Fruit fly (Drosophila melanogaster) whole organism, prepupa: ENCODE results near the gene CG31068.

Source experiments
- CG11762 ChIP-seq: fragments of 200-800 bp; sonication (Bioruptor generic); optimal IDR thresholded peaks from 3 replicates; lab custom pipeline; 2016; ENCODE audit warnings: missing biosample characterization, missing genetic modification characterization; ENCODE audit not compliant: insufficient read depth
- CG15336 ChIP-seq: fragments of 200-800 bp; sonication (Bioruptor generic); IDR thresholded peaks from 2 replicates; pipeline ENCODE4 v1.3.6; 2022; ENCODE audit warnings: missing biosample characterization, missing genetic modification characterization
- CG1621 ChIP-seq: fragments of 200-800 bp; sonication (Bioruptor generic); optimal IDR thresholded peaks from 3 replicates; lab custom pipeline; 2018; ENCODE audit warnings: missing biosample characterization, mild to moderate bottlenecking, missing genetic modification characterization
- CG31627 ChIP-seq: fragments of 200-800 bp; sonication (Bioruptor generic); optimal IDR thresholded peaks from 3 replicates; lab custom pipeline; 2016; ENCODE audit warnings: missing biosample characterization, missing genetic modification characterization
- CG32006 ChIP-seq: fragments of 200-800 bp; sonication (Bioruptor generic); optimal IDR thresholded peaks from 3 replicates; lab custom pipeline; 2017; ENCODE audit warnings: missing biosample characterization, mild to moderate bottlenecking, missing genetic modification characterization
- CG6163 ChIP-seq: fragments of 200-800 bp; sonication (Bioruptor generic); IDR thresholded peaks from 3 replicates; pipeline ENCODE4 v1.3.6; 2022; ENCODE audit warnings: missing biosample characterization, missing genetic modification characterization
- CG6276 ChIP-seq: fragments of 200-800 bp; sonication (Bioruptor generic); optimal IDR thresholded peaks from 2 replicates; lab custom pipeline; 2017; ENCODE audit warnings: missing biosample characterization, mild to moderate bottlenecking, missing genetic modification characterization
- CG6792 ChIP-seq: fragments of 200-800 bp; sonication (Bioruptor generic); optimal IDR thresholded peaks from 3 replicates; lab custom pipeline; 2016; ENCODE audit warnings: missing biosample characterization, missing genetic modification characterization
- CG6808 ChIP-seq: fragments of 200-800 bp; sonication (Bioruptor generic); optimal IDR thresholded peaks from 3 replicates; lab custom pipeline; 2017; ENCODE audit warnings: missing biosample characterization, missing genetic modification characterization, mild to moderate bottlenecking, moderate library complexity, missing genetic modification reagents
- CG6854 ChIP-seq: fragments of 200-800 bp; sonication (Bioruptor generic); optimal IDR thresholded peaks from 2 replicates; lab custom pipeline; 2017; ENCODE audit warnings: missing biosample characterization, mild to moderate bottlenecking, missing genetic modification characterization
- CG7368 ChIP-seq: fragments of 200-800 bp; sonication (Bioruptor generic); optimal IDR thresholded peaks from 3 replicates; lab custom pipeline; 2016; ENCODE audit warnings: missing biosample characterization, missing genetic modification characterization
- CG8119 ChIP-seq: fragments of 200-800 bp; sonication (Bioruptor generic); IDR thresholded peaks from 3 replicates; pipeline ENCODE4 v1.3.6; 2022; ENCODE audit warnings: missing biosample characterization, missing genetic modification characterization
- Eip75B ChIP-seq: fragments of 200-800 bp; sonication (Bioruptor generic); optimal IDR thresholded peaks from 3 replicates; lab custom pipeline; 2016; ENCODE audit warnings: missing biosample characterization, missing genetic modification characterization
- Eip78C ChIP-seq: fragments of 200-800 bp; sonication (Bioruptor generic); peaks from one replicate; lab custom pipeline; 2016; ENCODE audit warnings: missing biosample characterization, missing genetic modification characterization
- Gug ChIP-seq: fragments of 200-800 bp; sonication (Bioruptor generic); IDR thresholded peaks from 2 replicates; pipeline ENCODE4 v1.3.6; 2022; ENCODE audit warnings: missing biosample characterization, missing genetic modification characterization
- Hr4 ChIP-seq: fragments of 200-800 bp; sonication (Bioruptor generic); optimal IDR thresholded peaks from 3 replicates; lab custom pipeline; 2016; ENCODE audit warnings: missing biosample characterization, missing genetic modification characterization
- Lpt ChIP-seq: fragments of 200-800 bp; sonication (Bioruptor generic); optimal IDR thresholded peaks from 3 replicates; lab custom pipeline; 2016; ENCODE audit warnings: missing biosample characterization, missing genetic modification characterization
- Met ChIP-seq: fragments of 200-800 bp; sonication (Bioruptor generic); optimal IDR thresholded peaks from 3 replicates; lab custom pipeline; 2016; ENCODE audit warnings: missing biosample characterization, missing genetic modification characterization
- OdsH ChIP-seq: fragments of 200-800 bp; sonication (Bioruptor generic); optimal IDR thresholded peaks from 3 replicates; lab custom pipeline; 2016; ENCODE audit warnings: missing biosample characterization, missing genetic modification characterization
- Sox14 ChIP-seq: fragments of 200-800 bp; sonication (Bioruptor generic); optimal IDR thresholded peaks from 3 replicates; lab custom pipeline; 2016; ENCODE audit warnings: missing biosample characterization, missing genetic modification characterization
- achi ChIP-seq: fragments of 200-800 bp; sonication (Bioruptor generic); optimal IDR thresholded peaks from 3 replicates; lab custom pipeline; 2016; ENCODE audit warnings: missing biosample characterization, missing genetic modification characterization
- acj6 ChIP-seq: fragments of 200-800 bp; sonication (Bioruptor generic); optimal IDR thresholded peaks from 3 replicates; lab custom pipeline; 2016; ENCODE audit warnings: missing biosample characterization, missing genetic modification characterization
- cyc ChIP-seq: fragments of 200-800 bp; sonication (Bioruptor generic); optimal IDR thresholded peaks from 3 replicates; lab custom pipeline; 2016; ENCODE audit warnings: missing biosample characterization, missing genetic modification characterization
- dsx ChIP-seq: fragments of 200-800 bp; optimal IDR thresholded peaks from 3 replicates; lab custom pipeline; 2019; ENCODE audit warnings: missing biosample characterization, mild to moderate bottlenecking, missing genetic modification characterization, moderate library complexity; ENCODE audit not compliant: poor library complexity, severe bottlenecking
- eg ChIP-seq: fragments of 200-800 bp; sonication (Bioruptor generic); IDR thresholded peaks from 3 replicates; pipeline ENCODE4 v1.3.6; 2022; ENCODE audit warnings: missing biosample characterization, missing genetic modification characterization
- fd85E ChIP-seq: fragments of 200-800 bp; sonication (Bioruptor generic); optimal IDR thresholded peaks from 3 replicates; lab custom pipeline; 2016; ENCODE audit warnings: missing biosample characterization, missing genetic modification characterization
- fkh ChIP-seq: fragments of 200-800 bp; sonication (Bioruptor generic); optimal IDR thresholded peaks from 3 replicates; lab custom pipeline; 2017; ENCODE audit warnings: missing biosample characterization, mild to moderate bottlenecking, missing genetic modification characterization, moderate library complexity
- pdm3 ChIP-seq: fragments of 200-800 bp; sonication (Bioruptor generic); optimal IDR thresholded peaks from 3 replicates; lab custom pipeline; 2016; ENCODE audit warnings: missing biosample characterization, missing genetic modification characterization
- spab ChIP-seq: fragments of 200-800 bp; sonication (Bioruptor generic); optimal IDR thresholded peaks from 2 replicates; lab custom pipeline; 2017; ENCODE audit warnings: missing biosample characterization, mild to moderate bottlenecking, missing genetic modification characterization, missing genetic modification reagents
- svp ChIP-seq: fragments of 200-800 bp; sonication (Bioruptor generic); peaks from one replicate; lab custom pipeline; 2016; ENCODE audit warnings: missing biosample characterization, missing genetic modification characterization
- topi ChIP-seq: fragments of 200-800 bp; sonication (Bioruptor generic); optimal IDR thresholded peaks from 3 replicates; lab custom pipeline; 2016; ENCODE audit warnings: missing biosample characterization, missing genetic modification characterization
- vri ChIP-seq: fragments of 200-800 bp; sonication (Bioruptor generic); optimal IDR thresholded peaks from 3 replicates; lab custom pipeline; 2016; ENCODE audit warnings: missing biosample characterization, mild to moderate bottlenecking, missing genetic modification characterization

The CG31068 gene

DNA sequence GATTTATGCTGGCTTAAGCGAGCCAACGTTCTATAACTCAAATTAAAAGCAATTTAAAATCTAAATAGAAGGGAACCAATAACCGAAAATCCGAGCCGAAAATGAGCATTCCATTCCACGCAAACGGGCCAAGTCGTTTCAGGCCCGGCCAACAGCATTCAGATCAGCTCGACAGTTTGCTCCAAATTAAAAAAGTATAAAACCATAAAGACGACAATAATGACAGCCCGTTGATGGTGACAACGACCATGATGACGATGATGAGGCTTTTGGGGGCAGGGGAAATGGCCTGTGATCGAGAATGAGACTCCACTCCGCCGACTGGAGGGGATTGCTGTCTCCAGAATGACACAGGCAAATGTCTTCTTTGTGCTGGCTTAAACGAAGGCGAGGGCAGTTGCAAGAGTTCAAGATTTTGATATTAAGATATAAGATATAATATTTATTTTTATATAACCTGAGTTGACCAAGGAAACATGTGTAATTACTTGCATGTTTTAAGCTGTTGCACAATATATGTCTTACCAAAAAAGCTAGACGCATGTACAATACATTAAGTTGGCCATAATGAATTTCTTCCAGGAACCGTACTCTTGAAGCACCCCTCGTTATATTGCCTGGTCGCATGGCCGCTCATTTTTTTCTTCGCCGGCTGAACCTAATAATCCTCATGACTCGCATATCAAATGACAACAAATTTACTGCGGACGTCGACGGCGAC is 28.6 kb upstream of the CG31068 start (continued):
- TF ChIP-seq CG7368 (GFP tag; lab: Kevin White, UChicago) (no peak), CG11762 (GFP tag; lab: Kevin White, UChicago) (peak; percentile 23), achi (GFP tag; lab: Kevin White, UChicago) (peak; percentile 41), Met (GFP tag; lab: Kevin White, UChicago) (peak; percentile 32), Eip75B (GFP tag; lab: Kevin White, UChicago) (no peak), CG8119 (GFP tag; lab: Robert Waterston, UW) (0 out of 3 replicates have a peak, but pooled peaks have one; percentile 21), Sox14 (GFP tag; lab: Kevin White, UChicago) (no peak), cyc (GFP tag; lab: Kevin White, UChicago) (peak; percentile 32), CG6808 (GFP tag; lab: Kevin White, UChicago) (peak; percentile 55), CG31627 (GFP tag; lab: Kevin White, UChicago) (no peak), Lpt (GFP tag; lab: Kevin White, UChicago) (no peak), CG6792 (GFP tag; lab: Kevin White, UChicago) (no peak), CG6854 (peak; percentile 20), topi (GFP tag; lab: Kevin White, UChicago) (peak; percentile 30)

DNA sequence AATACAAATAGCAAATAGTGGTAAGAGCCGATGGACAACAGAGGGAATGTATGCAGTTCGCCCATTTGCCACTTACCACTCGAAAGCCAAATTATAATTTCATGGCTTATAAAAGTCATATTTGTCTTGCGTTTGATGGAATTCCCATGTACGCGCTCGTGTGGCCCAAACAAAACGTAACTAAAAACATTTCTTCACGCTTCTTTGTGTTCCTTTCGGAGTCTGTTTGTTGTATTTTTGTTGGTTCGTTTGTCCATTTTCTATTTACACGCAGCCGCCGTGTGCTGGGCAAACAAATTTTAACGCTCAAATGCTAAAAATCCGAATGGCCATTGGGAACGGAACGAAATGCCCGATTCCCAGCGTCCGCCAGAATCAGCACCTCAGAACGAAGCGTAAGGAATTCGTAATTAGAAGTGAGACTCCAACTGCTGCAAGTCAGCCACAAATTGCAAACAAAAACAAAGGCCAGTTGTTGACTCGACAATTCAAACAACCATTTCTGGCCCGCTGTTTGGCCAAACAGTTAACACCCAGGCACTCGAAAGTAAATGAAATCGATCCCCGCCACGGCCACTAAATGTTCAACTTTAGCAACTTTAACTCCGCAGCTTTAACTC is 24.7 kb upstream of the CG31068 start:
- TF ChIP-seq CG1621 (tag; lab: Kevin White, UChicago): no peak
- peak; percentile 78 for TF ChIP-seq fkh (GFP tag; lab: Kevin White, UChicago)

DNA sequence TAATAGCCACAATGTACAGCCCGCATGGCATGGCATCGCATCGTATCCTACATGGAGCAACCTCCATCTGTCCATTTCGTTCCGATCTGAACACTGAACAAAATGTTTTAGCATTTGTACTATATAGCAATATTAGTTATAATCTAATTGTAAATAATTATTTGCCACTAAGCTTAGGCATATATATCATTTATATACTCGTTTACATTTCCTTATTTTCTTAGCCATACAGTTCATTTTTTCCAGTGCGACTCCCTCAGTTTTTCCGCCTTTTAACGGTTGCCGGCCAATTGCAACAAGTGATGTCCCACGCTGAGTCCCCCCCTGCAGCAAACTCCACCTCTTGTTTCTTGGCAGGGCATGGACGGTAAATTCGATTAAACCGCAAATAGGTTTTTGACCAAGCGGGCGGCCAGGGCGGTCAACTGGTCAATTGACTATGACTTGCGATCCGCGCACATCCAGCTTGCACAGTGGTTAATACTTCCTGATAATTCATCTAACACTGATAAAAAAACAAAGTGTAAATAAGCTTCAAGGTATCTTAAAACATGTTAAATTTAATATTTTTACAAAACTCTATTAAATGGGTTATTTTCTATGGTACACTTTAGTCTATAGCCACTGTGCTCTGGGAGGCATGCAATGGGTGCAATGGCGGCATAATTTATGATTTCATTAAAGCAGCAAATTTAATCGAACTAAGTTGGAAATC is 23.8 kb upstream of the CG31068 start:
- TF ChIP-seq OdsH (GFP tag; lab: Kevin White, UChicago): no peak
- TF ChIP-seq CG6163 (GFP tag; lab: Robert Waterston, UW): peak; percentile 54
- TF ChIP-seq CG6276 (GFP tag; lab: Kevin White, UChicago): peak; percentile 39
- no peak for TF ChIP-seq acj6 (GFP tag; lab: Kevin White, UChicago)
- peak; percentile 73 for TF ChIP-seq eg
- no peak for TF ChIP-seq dsx (GFP tag; lab: Kevin White, UChicago)
- TF ChIP-seq Gug (GFP tag; lab: Robert Waterston, UW): peak; percentile 43; the same call in 1 of the 2 replicates
- no peak for TF ChIP-seq fd85E (GFP tag; lab: Kevin White, UChicago)
- peak; percentile 40 for TF ChIP-seq Hr4 (GFP tag; lab: Kevin White, UChicago)
- TF ChIP-seq achi (GFP tag; lab: Kevin White, UChicago): no peak
- TF ChIP-seq svp (GFP tag; lab: Kevin White, UChicago): peak; percentile 34
- TF ChIP-seq spab (GFP tag; lab: Kevin White, UChicago): no peak
- TF ChIP-seq pdm3 (GFP tag; lab: Kevin White, UChicago): peak; percentile 27
- TF ChIP-seq vri (GFP tag; lab: Kevin White, UChicago): no peak
- peak; percentile 48 for TF ChIP-seq Eip78C (GFP tag; lab: Kevin White, UChicago)
- TF ChIP-seq CG15336 (GFP tag; lab: Robert Waterston, UW): peak; percentile 53
- peak; percentile 43 for TF ChIP-seq CG32006 (GFP tag; lab: Kevin White, UChicago)
- TF ChIP-seq CG8119 (GFP tag; lab: Robert Waterston, UW): peak; percentile 69; the same call in 2 of the 3 replicates
- no peak for TF ChIP-seq topi (GFP tag; lab: Kevin White, UChicago)
- TF ChIP-seq, all 60 proteins: peak for 11
